Worm (Caenorhabditis elegans): Measurements from ENCODE around the gene T19C9.8.

ce11 chrV:17212743-17213142 is 26.2 kb upstream of the T19C9.8 start, which contains the start of gene srh-113:
- TF ChIP-seq lin-11 (tag; optimal IDR thresholded peaks at IDR 0.05) (no peak), pag-3 (tag; optimal IDR thresholded peaks at IDR 0.05; ENCODE audit: borderline replicate concordance) (no peak), fkh-10 (GFP tag; optimal IDR thresholded peaks at IDR 0.05) (no peak), nfya-1 (tag; optimal IDR thresholded peaks at IDR 0.05) (no peak), tbx-7 (tag; optimal IDR thresholded peaks at IDR 0.05) (no peak), ama-1 (optimal IDR thresholded peaks at IDR 0.05) (no peak), ceh-18 (tag; optimal IDR thresholded peaks at IDR 0.05) (no peak), pax-1 (tag; optimal IDR thresholded peaks at IDR 0.05) (no peak), hlh-30 (tag; optimal IDR thresholded peaks at IDR 0.05; ENCODE audit: insufficient read depth) (no peak), pat-9 (tag; optimal IDR thresholded peaks at IDR 0.05) (no peak), eyg-1 (tag; optimal IDR thresholded peaks at IDR 0.05) (no peak), ahr-1 (tag; optimal IDR thresholded peaks at IDR 0.05) (no peak)

All from whole organism, late embryonic.